Fruit fly (Drosophila melanogaster) Kc167 (cell line): ENCODE data around the gene Wee1.

Source experiments
- Myc ChIP-seq: fragments of >200 bp; optimal IDR thresholded peaks from 2 replicates; lab custom pipeline; 2017; ENCODE audit warnings: missing external identifiers
- Sin3A ChIP-seq: fragments of >200 bp; optimal IDR thresholded peaks from 2 replicates; lab custom pipeline; 2018; ENCODE audit warnings: missing external identifiers
- h ChIP-seq: fragments of >200 bp; optimal IDR thresholded peaks from 3 replicates; lab custom pipeline; 2018; ENCODE audit warnings: missing external identifiers
- insv ChIP-seq: fragments of >200 bp; optimal IDR thresholded peaks from 3 replicates; lab custom pipeline; 2018; ENCODE audit warnings: missing external identifiers
- psq ChIP-seq: fragments of >200 bp; optimal IDR thresholded peaks from 2 replicates; lab custom pipeline; 2017; ENCODE audit warnings: missing external identifiers
- ttk ChIP-seq: sonication (Bioruptor generic); optimal IDR thresholded peaks from 2 replicates; lab custom pipeline; 2017; ENCODE audit warnings: missing external identifiers

Gene Wee1

dm6 chr2L:6921360-6922090 is 7.6 kb upstream of the Wee1 start:
- TF ChIP-seq h = no peak
- TF ChIP-seq Myc = no peak
- no peak for TF ChIP-seq psq (lab: Kevin White, UChicago)
- no peak for TF ChIP-seq insv
- no peak for TF ChIP-seq ttk (lab: Kevin White, UChicago)
- TF ChIP-seq Sin3A = no peak

- TF ChIP-seq Myc (no peak), ttk (lab: Kevin White, UChicago) (no peak), insv (no peak), h (no peak), Sin3A (no peak), psq (lab: Kevin White, UChicago) (no peak)
Measured at dm6 chr2L:6920661-6921359, 6.9 kb upstream of the Wee1 start, which contains the start of gene Hrb27C. TSS of gene Hrb27C (plus strand) at chr2L:6920704.

dm6 chr2L:6919850-6920660 is 6.1 kb upstream of the Wee1 start, which contains the start of gene x16:
TSS of gene x16 (minus strand) at chr2L:6920210.
- no peak for TF ChIP-seq h
- no peak for TF ChIP-seq insv
- TF ChIP-seq psq (lab: Kevin White, UChicago) = no peak
- TF ChIP-seq Myc = no peak

dm6 chr2L:6919203-6919849 is 5.4 kb upstream of the Wee1 start:
- no peak for TF ChIP-seq psq (lab: Kevin White, UChicago)
- TF ChIP-seq Myc = no peak

- no peak for TF ChIP-seq ttk (lab: Kevin White, UChicago)
Measured at dm6 chr2L:6918517-6919202, 4.7 kb upstream of the Wee1 start, which contains the start of gene nop5. TSS of gene nop5 (minus strand) at chr2L:6918743.

- TF ChIP-seq ttk (lab: Kevin White, UChicago) (no peak), Myc (no peak), Sin3A (no peak)
Measured at dm6 chr2L:6916345-6916744, 2.4 kb upstream of the Wee1 start, which contains the start of gene CG32829. TSS of gene CG32829 (minus strand) at chr2L:6916445.

dm6 chr2L:6907761-6908160 is 6.2 kb downstream of the Wee1 start, which contains the start of the genes Polr1F and Rat1:
TSS of gene Polr1F (minus strand) at chr2L:6907844.
TSS of gene Rat1 (plus strand) at chr2L:6908083.
- no peak for TF ChIP-seq Myc
- no peak for TF ChIP-seq insv
- no peak for TF ChIP-seq Sin3A
- TF ChIP-seq ttk (lab: Kevin White, UChicago) = no peak
- no peak for TF ChIP-seq psq (lab: Kevin White, UChicago)
- no peak for TF ChIP-seq h

dm6 chr2L:6874526-6875198 is 39.3 kb downstream of the Wee1 start, which contains the start of gene Nlg2:
TSS of gene Nlg2 (plus strand) at chr2L:6874900.
- no peak for TF ChIP-seq insv
- no peak for TF ChIP-seq Sin3A
- TF ChIP-seq Myc = no peak

- no peak for TF ChIP-seq ttk (lab: Kevin White, UChicago)
- TF ChIP-seq Myc = no peak
- no peak for TF ChIP-seq h
- TF ChIP-seq insv = no peak
- no peak for TF ChIP-seq Sin3A
- TF ChIP-seq psq (lab: Kevin White, UChicago) = no peak
Measured at dm6 chr2L:6874006-6874405, 39.9 kb downstream of the Wee1 start.

dm6 chr2L:6870777-6871176 is 43.2 kb downstream of the Wee1 start:
- TF ChIP-seq Sin3A (no peak), Myc (no peak), ttk (lab: Kevin White, UChicago) (no peak), insv (no peak), h (no peak), psq (lab: Kevin White, UChicago) (no peak)

- no peak for TF ChIP-seq h
- TF ChIP-seq insv = no peak
- TF ChIP-seq ttk (lab: Kevin White, UChicago) = no peak
- TF ChIP-seq psq (lab: Kevin White, UChicago) = no peak
- TF ChIP-seq Myc = no peak
- no peak for TF ChIP-seq Sin3A
Measured at dm6 chr2L:6870289-6870688, 43.6 kb downstream of the Wee1 start, which contains the start of gene Nha1. TSS of gene Nha1 (minus strand) at chr2L:6870389.
